Fruit fly (Drosophila melanogaster) whole organism, embryonic: ENCODE results near the gene Ids.
A peak's percentile ranks its signal among the peaks of the same experiment; 100 is the strongest.

Source experiments
- B-H2 ChIP-seq: fragments of 200-800 bp; sonication (Bioruptor generic); optimal IDR thresholded peaks from 2 replicates; lab custom pipeline; 2018; ENCODE audit warnings: missing biosample characterization, mild to moderate bottlenecking, missing genetic modification characterization
- Bteb2 ChIP-seq: fragments of 200-800 bp; sonication (Bioruptor generic); optimal IDR thresholded peaks from 2 replicates; lab custom pipeline; 2016; ENCODE audit warnings: missing biosample characterization, missing genetic modification characterization
- CG10267 ChIP-seq: fragments of 200-800 bp; sonication (Bioruptor generic); optimal IDR thresholded peaks from 2 replicates; lab custom pipeline; 2018; ENCODE audit warnings: missing biosample characterization, mild to moderate bottlenecking, missing genetic modification characterization, moderate library complexity
- CG10274 ChIP-seq: fragments of 200-800 bp; sonication (Bioruptor generic); optimal IDR thresholded peaks from 3 replicates; lab custom pipeline; 2017; ENCODE audit warnings: missing biosample characterization, mild to moderate bottlenecking, missing genetic modification characterization
- CG11456 ChIP-seq: fragments of 200-800 bp; sonication (Bioruptor generic); IDR thresholded peaks from 3 replicates; pipeline ENCODE4 v1.3.6; 2022; ENCODE audit warnings: missing biosample characterization, missing genetic modification characterization
- CG11695 ChIP-seq: fragments of 200-800 bp; sonication (Bioruptor generic); IDR thresholded peaks from 3 replicates; pipeline ENCODE4 v1.3.6; 2022; ENCODE audit warnings: missing biosample characterization, missing genetic modification characterization
- CG14710 ChIP-seq: fragments of 200-800 bp; sonication (Bioruptor generic); optimal IDR thresholded peaks from 3 replicates; lab custom pipeline; 2019; ENCODE audit warnings: missing biosample characterization, mild to moderate bottlenecking, missing genetic modification characterization, moderate library complexity
- CG14860 ChIP-seq: fragments of 200-800 bp; sonication (Bioruptor generic); IDR thresholded peaks from 3 replicates; pipeline ENCODE4 v1.3.6; 2022; ENCODE audit warnings: missing biosample characterization, missing genetic modification characterization; ENCODE audit not compliant: partially characterized antibody
- CG14965 ChIP-seq: fragments of 200-800 bp; sonication (Bioruptor generic); optimal IDR thresholded peaks from 2 replicates; lab custom pipeline; 2016; ENCODE audit warnings: missing biosample characterization, missing genetic modification characterization, borderline replicate concordance
- CG15479 ChIP-seq: fragments of 200-800 bp; sonication (Bioruptor generic); optimal IDR thresholded peaks from 3 replicates; lab custom pipeline; 2019; ENCODE audit warnings: missing biosample characterization, mild to moderate bottlenecking, missing genetic modification characterization, moderate library complexity
- CG17359 ChIP-seq: fragments of 200-800 bp; sonication (Bioruptor generic); optimal IDR thresholded peaks from 3 replicates; lab custom pipeline; 2018; ENCODE audit warnings: missing biosample characterization, mild to moderate bottlenecking, missing genetic modification characterization, moderate library complexity
- CG17829 ChIP-seq: fragments of 200-800 bp; optimal IDR thresholded peaks from 2 replicates; lab custom pipeline; 2019; ENCODE audit warnings: missing biosample characterization, mild to moderate bottlenecking, missing genetic modification characterization, moderate library complexity
- CG31441 ChIP-seq: fragments of 200-800 bp; sonication (Bioruptor generic); IDR thresholded peaks from 2 replicates; pipeline ENCODE4 v1.3.6; 2022; ENCODE audit warnings: missing biosample characterization, missing genetic modification characterization
- CG33557 ChIP-seq: fragments of 200-800 bp; sonication (Bioruptor generic); optimal IDR thresholded peaks from 2 replicates; lab custom pipeline; 2019; ENCODE audit warnings: missing biosample characterization, mild to moderate bottlenecking, missing genetic modification characterization, moderate library complexity
- CG3407 ChIP-seq: fragments of 200-800 bp; sonication (Bioruptor generic); optimal IDR thresholded peaks from 2 replicates; lab custom pipeline; 2018; ENCODE audit warnings: missing biosample characterization, mild to moderate bottlenecking, missing genetic modification characterization
- CG4617 ChIP-seq: fragments of 200-800 bp; sonication (Bioruptor generic); optimal IDR thresholded peaks from 3 replicates; lab custom pipeline; 2016; ENCODE audit warnings: missing biosample characterization, missing genetic modification characterization, borderline replicate concordance
- CG4707 ChIP-seq: fragments of 200-800 bp; sonication (Bioruptor generic); optimal IDR thresholded peaks from 2 replicates; lab custom pipeline; 2018; ENCODE audit warnings: missing biosample characterization, mild to moderate bottlenecking, missing genetic modification characterization, moderate library complexity
- CG6765 ChIP-seq: fragments of 200-800 bp; sonication (Bioruptor generic); optimal IDR thresholded peaks from 3 replicates; lab custom pipeline; 2017; ENCODE audit warnings: missing biosample characterization, mild to moderate bottlenecking, missing genetic modification characterization
- CG8944 ChIP-seq: fragments of 200-800 bp; sonication (Bioruptor generic); optimal IDR thresholded peaks from 3 replicates; lab custom pipeline; 2016; ENCODE audit warnings: missing biosample characterization, missing genetic modification characterization
- CG9609 ChIP-seq: fragments of 200-800 bp; sonication (Bioruptor generic); optimal IDR thresholded peaks from 3 replicates; lab custom pipeline; 2016; ENCODE audit warnings: missing biosample characterization, missing genetic modification characterization
- CG9727 ChIP-seq: fragments of 200-800 bp; sonication (Bioruptor generic); optimal IDR thresholded peaks from 3 replicates; lab custom pipeline; 2017; ENCODE audit warnings: missing biosample characterization, mild to moderate bottlenecking, missing genetic modification characterization
- CG9932 ChIP-seq: fragments of 200-800 bp; sonication (Bioruptor generic); IDR thresholded peaks from 2 replicates; pipeline ENCODE4 v1.3.6; 2022; ENCODE audit warnings: missing biosample characterization, missing genetic modification characterization
- Dad ChIP-seq: fragments of 200-800 bp; sonication (Bioruptor generic); optimal IDR thresholded peaks from 3 replicates; lab custom pipeline; 2016; ENCODE audit warnings: missing biosample characterization, missing genetic modification characterization
- Dbx ChIP-seq: fragments of 200-800 bp; sonication (Bioruptor generic); IDR thresholded peaks from 3 replicates; pipeline ENCODE4 v1.3.6; 2022; ENCODE audit warnings: missing biosample characterization, missing genetic modification characterization
- Fer1 ChIP-seq: fragments of 200-800 bp; sonication (Bioruptor generic); optimal IDR thresholded peaks from 2 replicates; lab custom pipeline; 2017; ENCODE audit warnings: missing biosample characterization, mild to moderate bottlenecking, missing genetic modification characterization
- H15 ChIP-seq: fragments of 200-800 bp; sonication (Bioruptor generic); IDR thresholded peaks from 3 replicates; pipeline ENCODE4 v1.3.6; 2022; ENCODE audit warnings: missing biosample characterization, missing genetic modification characterization
- H2.0 ChIP-seq: fragments of 200-800 bp; sonication (Bioruptor generic); IDR thresholded peaks from 2 replicates; pipeline ENCODE4 v1.3.6; 2022; ENCODE audit warnings: missing biosample characterization, missing genetic modification characterization
- Hr78 ChIP-seq, 2 experiments: fragments of 200-800 bp in 1 of 2; fragments of >200 bp in 1 of 2; sonication (Bioruptor generic) in 1 of 2; optimal IDR thresholded peaks; 2 replicates each; lab custom pipeline; 2017 to 2019; ENCODE audit warnings: missing biosample characterization in 2 of 2, missing genetic modification characterization in 2 of 2, mild to moderate bottlenecking in 1 of 2, moderate library complexity in 1 of 2
- MESR4 ChIP-seq: fragments of 200-800 bp; sonication (Bioruptor generic); optimal IDR thresholded peaks from 2 replicates; lab custom pipeline; 2018; ENCODE audit warnings: missing biosample characterization, mild to moderate bottlenecking, missing genetic modification characterization, moderate library complexity
- Med ChIP-seq: fragments of 200-800 bp; sonication (Bioruptor generic); peaks from one replicate; lab custom pipeline; 2016; ENCODE audit warnings: missing biosample characterization, missing genetic modification characterization, mild to moderate bottlenecking, inconsistent platforms, moderate library complexity
- Mes4 ChIP-seq: fragments of 200-800 bp; sonication (Bioruptor generic); optimal IDR thresholded peaks from 2 replicates; lab custom pipeline; 2016; ENCODE audit warnings: missing biosample characterization, missing genetic modification characterization
- Opbp ChIP-seq: fragments of 200-800 bp; sonication (Bioruptor generic); IDR thresholded peaks from 3 replicates; pipeline ENCODE4 v1.3.6; 2022; ENCODE audit warnings: missing biosample characterization, missing genetic modification characterization; ENCODE audit not compliant: partially characterized antibody
- Poxn ChIP-seq: fragments of 200-800 bp; sonication (Bioruptor generic); IDR thresholded peaks from 2 replicates; pipeline ENCODE4 v1.3.6; 2022; ENCODE audit warnings: missing biosample characterization, missing genetic modification characterization
- Scr ChIP-seq: fragments of 200-800 bp; sonication (Bioruptor generic); IDR thresholded peaks from 2 replicates; pipeline ENCODE4 v1.3.6; 2022; ENCODE audit warnings: missing biosample characterization, missing genetic modification characterization; ENCODE audit not compliant: partially characterized antibody
- Spps ChIP-seq: fragments of 200-800 bp; sonication (Bioruptor generic); optimal IDR thresholded peaks from 2 replicates; lab custom pipeline; 2018; ENCODE audit warnings: missing biosample characterization, mild to moderate bottlenecking, missing genetic modification characterization
- Tbp ChIP-seq: fragments of >200 bp; optimal IDR thresholded peaks from 2 replicates; lab custom pipeline; 2018; ENCODE audit warnings: missing biosample characterization, missing genetic modification characterization
- amos ChIP-seq: fragments of 200-800 bp; sonication (Bioruptor generic); IDR thresholded peaks from 2 replicates; pipeline ENCODE4 v1.3.6; 2022; ENCODE audit warnings: missing biosample characterization, missing genetic modification characterization; ENCODE audit not compliant: partially characterized antibody
- bab2 ChIP-seq: fragments of 200-800 bp; sonication (Bioruptor generic); optimal IDR thresholded peaks from 2 replicates; lab custom pipeline; 2016; ENCODE audit warnings: missing biosample characterization, missing genetic modification characterization
- bsh ChIP-seq, 2 experiments: fragments of 200-800 bp; sonication (Bioruptor generic); optimal IDR thresholded peaks; 2 replicates each; lab custom pipeline; 2017 to 2018; ENCODE audit warnings: mild to moderate bottlenecking in 2 of 2, missing biosample characterization in 2 of 2, missing genetic modification characterization in 2 of 2, moderate library complexity in 1 of 2
- ci ChIP-seq: fragments of 200-800 bp; sonication (Bioruptor generic); IDR thresholded peaks from 3 replicates; pipeline ENCODE4 v1.3.6; 2022; ENCODE audit warnings: missing biosample characterization, missing genetic modification characterization
- hth ChIP-seq: fragments of >200 bp; optimal IDR thresholded peaks from 2 replicates; lab custom pipeline; 2017; ENCODE audit warnings: inconsistent platforms
- mam ChIP-seq: fragments of 200-800 bp; sonication (Bioruptor generic); optimal IDR thresholded peaks from 3 replicates; lab custom pipeline; 2016; ENCODE audit warnings: missing biosample characterization, missing genetic modification characterization
- pros ChIP-seq: fragments of 200-800 bp; sonication (Bioruptor generic); optimal IDR thresholded peaks from 3 replicates; lab custom pipeline; 2019; ENCODE audit warnings: missing biosample characterization, mild to moderate bottlenecking, missing genetic modification characterization, moderate library complexity
- psq ChIP-seq: fragments of 200-800 bp; sonication (Bioruptor generic); optimal IDR thresholded peaks from 2 replicates; lab custom pipeline; 2017; ENCODE audit warnings: missing biosample characterization, missing genetic modification characterization
- rib ChIP-seq: fragments of 200-800 bp; sonication (Bioruptor generic); IDR thresholded peaks from 2 replicates; pipeline ENCODE4 v1.3.6; 2022; ENCODE audit warnings: missing biosample characterization, missing genetic modification characterization
- ssp ChIP-seq: fragments of 200-800 bp; sonication (Bioruptor generic); IDR thresholded peaks from 2 replicates; pipeline ENCODE4 v1.3.6; 2022; ENCODE audit warnings: missing biosample characterization, missing genetic modification characterization
- ttk ChIP-seq: fragments of 200-800 bp; sonication (Bioruptor generic); IDR thresholded peaks from 2 replicates; pipeline ENCODE4 v2.1.2; 2022; ENCODE audit warnings: missing biosample characterization, missing genetic modification characterization
- twi ChIP-seq: fragments of 200-800 bp; optimal IDR thresholded peaks from 2 replicates; lab custom pipeline; 2019; ENCODE audit warnings: missing biosample characterization, mild to moderate bottlenecking, missing genetic modification characterization, moderate library complexity
- tx ChIP-seq: fragments of 200-800 bp; sonication (Bioruptor generic); optimal IDR thresholded peaks from 2 replicates; lab custom pipeline; 2016; ENCODE audit warnings: missing biosample characterization, missing genetic modification characterization
- wek ChIP-seq: fragments of 200-800 bp; sonication (Bioruptor generic); optimal IDR thresholded peaks from 3 replicates; lab custom pipeline; 2018; ENCODE audit warnings: missing biosample characterization, mild to moderate bottlenecking, missing genetic modification characterization, moderate library complexity

Ids gene

DNA sequence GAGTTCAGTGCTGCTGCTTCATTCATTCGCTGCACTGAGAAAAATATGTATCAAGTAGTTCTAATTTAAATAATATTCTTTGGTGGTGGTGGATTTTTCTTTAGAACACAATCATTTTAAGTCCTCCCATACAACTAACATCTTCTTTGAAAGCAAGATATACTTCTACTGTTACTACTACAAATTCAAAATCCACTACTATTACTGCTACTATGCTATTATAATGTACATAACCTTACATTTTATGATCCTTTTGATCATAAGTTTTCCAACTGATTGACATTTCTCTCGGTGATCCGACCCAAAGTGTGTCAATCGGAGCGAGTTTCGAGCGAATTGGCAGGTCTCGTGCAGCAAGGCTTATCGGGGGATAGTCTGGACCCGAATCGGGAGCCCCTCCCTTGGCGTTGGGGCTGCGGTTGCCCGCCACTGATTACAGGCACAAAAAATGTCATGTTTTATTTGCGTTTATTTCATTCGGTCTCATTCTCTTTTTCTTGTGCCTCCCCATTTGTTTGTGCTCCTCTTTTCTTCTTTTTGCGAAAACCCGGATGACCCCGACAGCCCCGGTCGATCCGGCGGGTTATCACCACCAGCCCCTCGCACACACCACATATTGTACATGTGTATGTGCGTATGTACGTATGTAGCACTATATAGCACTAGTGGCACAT lies 21.3 kb downstream of the Ids start (continued):
- TF ChIP-seq bab2 (GFP tag; lab: Kevin White, UChicago) (no peak), CG31441 (peak; percentile 34; the same call in 1 of the 2 replicates), Opbp (GFP tag; lab: Robert Waterston, UW) (no peak), CG10267 (no peak), CG8944 (no peak), H2.0 (GFP tag; lab: Robert Waterston, UW) (no peak), amos (GFP tag; lab: Robert Waterston, UW) (no peak), Mes4 (no peak), psq (GFP tag; lab: Kevin White, UChicago) (no peak), CG15479 (no peak), Hr78 (GFP tag; optimal IDR thresholded peaks at IDR 0.05; lab: Kevin White, UChicago) (no peak), Dbx (GFP tag; lab: Robert Waterston, UW) (no peak), CG9609 (GFP tag; lab: Kevin White, UChicago) (no peak), Tbp (no peak), Fer1 (GFP tag; lab: Kevin White, UChicago) (no peak), CG14965 (GFP tag; lab: Kevin White, UChicago) (no peak), rib (GFP tag; lab: Robert Waterston, UW) (no peak), wek (GFP tag; lab: Kevin White, UChicago) (no peak), ssp (no peak), CG17829 (peak; percentile 13), CG9727 (no peak), Dad (no peak), pros (GFP tag; lab: Kevin White, UChicago) (no peak), MESR4 (no peak), twi (tag; lab: Kevin White, UChicago) (no peak), CG9932 (no peak), Med (GFP tag; lab: Kevin White, UChicago) (peak; percentile 26), CG6765 (no peak), tx (GFP tag; lab: Kevin White, UChicago) (no peak), mam (GFP tag; lab: Kevin White, UChicago) (no peak), CG4617 (GFP tag; lab: Kevin White, UChicago) (no peak), CG33557 (GFP tag; lab: Kevin White, UChicago) (no peak), B-H2 (no peak), ci (GFP tag; lab: Robert Waterston, UW) (no peak), hth (lab: Kevin White, UChicago) (no peak), CG10274 (GFP tag; lab: Kevin White, UChicago) (no peak), Poxn (GFP tag; lab: Robert Waterston, UW) (no peak), CG4707 (GFP tag; lab: Kevin White, UChicago) (no peak), ttk (GFP tag; lab: Robert Waterston, UW) (no peak), H15 (no peak), CG14860 (GFP tag; lab: Robert Waterston, UW) (no peak), CG14710 (tag; lab: Kevin White, UChicago) (peak; percentile 7), CG11695 (GFP tag; lab: Robert Waterston, UW) (no peak), Spps (tag; lab: Kevin White, UChicago) (no peak), Bteb2 (GFP tag; lab: Kevin White, UChicago) (no peak), CG17359 (no peak), CG3407 (no peak), Scr (GFP tag; lab: Robert Waterston, UW) (no peak), bsh (GFP tag; optimal IDR thresholded peaks at IDR 0.05; lab: Kevin White, UChicago) (peak; percentile 29 to 57), CG11456 (no peak)
